Worm (Caenorhabditis elegans) whole organism, L3 larva: Measurements from ENCODE around the gene C54F6.5.

ENCODE experiments used
- R02D3.7 ChIP-seq: fragments of 150-350 bp; optimal IDR thresholded peaks from 2 replicates; lab custom pipeline; 2014; ENCODE audit warnings: missing biosample characterization, missing genetic modification characterization
- aly-2 ChIP-seq: fragments of 150-350 bp; optimal IDR thresholded peaks from 2 replicates; lab custom pipeline; 2014; ENCODE audit warnings: missing biosample characterization, missing genetic modification characterization
- ceh-28 ChIP-seq: fragments of 150-350 bp; optimal IDR thresholded peaks from 2 replicates; lab custom pipeline; 2014; ENCODE audit warnings: missing biosample characterization, missing genetic modification reagents, missing genetic modification characterization
- ceh-82 ChIP-seq: fragments of 150-350 bp; optimal IDR thresholded peaks from 2 replicates; lab custom pipeline; 2014; ENCODE audit warnings: missing biosample characterization, missing genetic modification characterization
- elt-3 ChIP-seq, 3 experiments: fragments of 150-350 bp in 1 of 3; sonication (generic microtip) in 2 of 3; optimal IDR thresholded peaks; 2 replicates in 2 of 3; 4 replicates in 1 of 3; lab custom pipeline; 2014 to 2017; ENCODE audit warnings: missing biosample characterization in 3 of 3, missing genetic modification characterization in 3 of 3
- fos-1 ChIP-seq: fragments of 150-350 bp; optimal IDR thresholded peaks from 2 replicates; lab custom pipeline; 2014; ENCODE audit warnings: missing biosample characterization, missing genetic modification characterization
- mdl-1 ChIP-seq: fragments of 150-350 bp; optimal IDR thresholded peaks from 2 replicates; lab custom pipeline; 2014; ENCODE audit warnings: missing biosample characterization, missing genetic modification characterization
- nhr-11 ChIP-seq: fragments of 150-350 bp; optimal IDR thresholded peaks from 2 replicates; lab custom pipeline; 2014; ENCODE audit warnings: missing biosample characterization, missing genetic modification characterization
- nhr-67 ChIP-seq: fragments of 150-350 bp; optimal IDR thresholded peaks from 2 replicates; lab custom pipeline; 2014; ENCODE audit warnings: missing biosample characterization, missing genetic modification characterization
- nhr-76 ChIP-seq: fragments of 150-350 bp; sonication (generic microtip); optimal IDR thresholded peaks from 5 replicates; lab custom pipeline; 2014; ENCODE audit warnings: missing biosample characterization, missing genetic modification characterization
- skn-1 ChIP-seq: fragments of 150-350 bp; optimal IDR thresholded peaks from 2 replicates; lab custom pipeline; 2014; ENCODE audit warnings: missing biosample characterization, missing genetic modification characterization
- snpc-4 ChIP-seq: fragments of 150-350 bp; optimal IDR thresholded peaks from 2 replicates; lab custom pipeline; 2014; ENCODE audit warnings: missing biosample characterization, missing genetic modification characterization
- zag-1 ChIP-seq: fragments of 150-350 bp; optimal IDR thresholded peaks from 2 replicates; lab custom pipeline; 2014; ENCODE audit warnings: missing biosample characterization, missing genetic modification characterization
- ztf-11 ChIP-seq: fragments of 150-350 bp; optimal IDR thresholded peaks from 2 replicates; lab custom pipeline; 2014; ENCODE audit warnings: missing biosample characterization, missing genetic modification characterization

DNA sequence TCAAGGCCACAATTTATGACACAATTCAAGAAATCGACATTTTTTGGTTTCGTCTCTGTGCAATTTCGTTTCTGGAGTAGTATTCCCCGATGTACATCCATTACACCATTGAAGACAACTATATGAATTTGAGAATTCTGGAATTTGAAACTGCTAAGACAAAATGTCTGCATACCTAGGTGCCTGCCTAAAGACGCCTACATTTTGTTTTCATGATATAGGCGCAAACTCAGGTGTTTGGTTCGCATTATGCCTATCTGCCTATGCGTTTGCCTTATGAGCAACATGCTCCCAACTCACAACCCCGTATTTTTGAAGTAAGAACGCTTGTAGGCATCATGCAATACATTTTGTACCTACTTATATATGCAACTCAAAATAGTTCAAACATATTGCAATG is 42.0 kb downstream of the C54F6.5 start, which contains the start of gene F19F10.14:
- no peak for TF ChIP-seq snpc-4 (tag; lab: Kevin White, UChicago)
- TF ChIP-seq fos-1 (tag; lab: Kevin White, UChicago): no peak
- TF ChIP-seq mdl-1 (tag; lab: Kevin White, UChicago): no peak
- no peak for TF ChIP-seq nhr-67 (tag; lab: Kevin White, UChicago)
- no peak for TF ChIP-seq ceh-28 (tag; lab: Kevin White, UChicago)
- TF ChIP-seq zag-1 (tag; lab: Kevin White, UChicago): no peak
- TF ChIP-seq ztf-11 (tag; lab: Kevin White, UChicago): no peak
- no peak for TF ChIP-seq ceh-82
- TF ChIP-seq R02D3.7 (tag; lab: Kevin White, UChicago): no peak
- no peak for TF ChIP-seq skn-1 (tag; lab: Kevin White, UChicago)
- no peak for TF ChIP-seq aly-2
- no peak for TF ChIP-seq nhr-11 (tag; lab: Kevin White, UChicago)
- no peak for TF ChIP-seq elt-3 (tag; optimal IDR thresholded peaks at IDR 0.05; lab: Kevin White, UChicago)
- TF ChIP-seq nhr-76 (tag; lab: Kevin White, UChicago): no peak
